Fruit fly (Drosophila melanogaster) whole organism, prepupa: ENCODE data around the gene Cpr65Ax1.

Source experiments
- CG3032 ChIP-seq: fragments of 200-800 bp; optimal IDR thresholded peaks from 2 replicates; lab custom pipeline; 2019; ENCODE audit warnings: missing biosample characterization, mild to moderate bottlenecking, missing genetic modification characterization, moderate library complexity
- CG32006 ChIP-seq: fragments of 200-800 bp; sonication (Bioruptor generic); optimal IDR thresholded peaks from 3 replicates; lab custom pipeline; 2017; ENCODE audit warnings: missing biosample characterization, mild to moderate bottlenecking, missing genetic modification characterization
- CG4318 ChIP-seq: fragments of 200-800 bp; sonication (Bioruptor generic); optimal IDR thresholded peaks from 3 replicates; lab custom pipeline; 2017; ENCODE audit warnings: missing biosample characterization, mild to moderate bottlenecking, missing genetic modification characterization
- CG6276 ChIP-seq: fragments of 200-800 bp; sonication (Bioruptor generic); optimal IDR thresholded peaks from 2 replicates; lab custom pipeline; 2017; ENCODE audit warnings: missing biosample characterization, mild to moderate bottlenecking, missing genetic modification characterization
- achi ChIP-seq: fragments of 200-800 bp; sonication (Bioruptor generic); optimal IDR thresholded peaks from 3 replicates; lab custom pipeline; 2016; ENCODE audit warnings: missing biosample characterization, missing genetic modification characterization
- pdm3 ChIP-seq: fragments of 200-800 bp; sonication (Bioruptor generic); optimal IDR thresholded peaks from 3 replicates; lab custom pipeline; 2016; ENCODE audit warnings: missing biosample characterization, missing genetic modification characterization
- spab ChIP-seq: fragments of 200-800 bp; sonication (Bioruptor generic); optimal IDR thresholded peaks from 2 replicates; lab custom pipeline; 2017; ENCODE audit warnings: missing biosample characterization, mild to moderate bottlenecking, missing genetic modification characterization, missing genetic modification reagents

dm6 chr3L:6104551-6104950 is 43.2 kb downstream of the Cpr65Ax1 start:
- TF ChIP-seq achi (GFP tag; lab: Kevin White, UChicago) (no peak), spab (GFP tag; lab: Kevin White, UChicago) (no peak), CG3032 (tag; lab: Kevin White, UChicago) (no peak), CG6276 (GFP tag; lab: Kevin White, UChicago) (no peak), CG32006 (GFP tag; lab: Kevin White, UChicago) (no peak), pdm3 (no peak), CG4318 (no peak)
